Worm (Caenorhabditis elegans): ENCODE measurements around the gene M03E7.3.

- TF ChIP-seq nhr-10 (tag; optimal IDR thresholded peaks at IDR 0.05), result no peak
- no peak for TF ChIP-seq nhr-12 (tag; optimal IDR thresholded peaks at IDR 0.05)
- no peak for TF ChIP-seq nhr-77 (tag; optimal IDR thresholded peaks at IDR 0.05)
- TF ChIP-seq ZK546.5 (tag; optimal IDR thresholded peaks at IDR 0.05), result no peak
- TF ChIP-seq mdl-1 (tag; optimal IDR thresholded peaks at IDR 0.05), result no peak
- no peak for TF ChIP-seq lin-39 (tag; optimal IDR thresholded peaks at IDR 0.05)
- no peak for TF ChIP-seq nhr-237 (tag; optimal IDR thresholded peaks at IDR 0.05)
- no peak for TF ChIP-seq ztf-4 (tag; optimal IDR thresholded peaks at IDR 0.05)
- no peak for TF ChIP-seq mab-5 (tag; optimal IDR thresholded peaks at IDR 0.05)
These were observed 45.9 kb downstream of the M03E7.3 start, which contains the start of the genes mut-14 and C14C11.2 for ce11 chrV:5660604-5661209.

Data from whole organism, L2 larva.